Worm (Caenorhabditis elegans) whole organism, L4 larva: ENCODE results near the gene srx-47.

Source experiments
- F44E2.7 ChIP-seq: fragments of 200-800 bp; sonication (Bioruptor generic); IDR thresholded peaks from 2 replicates; pipeline ENCODE4 v2.1.2; 2022; ENCODE audit warnings: missing genetic modification characterization, missing compliant biosample characterization
- F49E8.2 ChIP-seq: sonication (generic microtip); optimal IDR thresholded peaks from 2 replicates; lab custom pipeline; 2016; ENCODE audit warnings: missing compliant biosample characterization, mild to moderate bottlenecking, missing genetic modification characterization, borderline replicate concordance
- R02D3.7 ChIP-seq: fragments of 150-350 bp; sonication (generic microtip); optimal IDR thresholded peaks from 3 replicates; lab custom pipeline; 2014; ENCODE audit warnings: missing biosample characterization, missing genetic modification characterization
- T26A8.4 ChIP-seq: fragments of 200-800 bp; sonication (Bioruptor generic); IDR thresholded peaks from 2 replicates; pipeline ENCODE4 v1.3.6; 2022; ENCODE audit warnings: missing genetic modification characterization, missing compliant biosample characterization
- Y48G9A.11 ChIP-seq: fragments of 200-800 bp; sonication (Bioruptor generic); IDR thresholded peaks from 2 replicates; pipeline ENCODE4 v1.3.6; 2022; ENCODE audit warnings: missing genetic modification reagents, missing genetic modification characterization, missing compliant biosample characterization
- Y5F2A.4 ChIP-seq: fragments of 200-800 bp; sonication (Bioruptor generic); optimal IDR thresholded peaks from 2 replicates; lab custom pipeline; 2018; ENCODE audit warnings: mild to moderate bottlenecking, missing genetic modification characterization, missing compliant biosample characterization
- Y75B8A.6 ChIP-seq: fragments of 200-800 bp; sonication (Bioruptor generic); IDR thresholded peaks from 2 replicates; pipeline ENCODE4 v1.3.6; 2022; ENCODE audit warnings: missing genetic modification reagents, missing genetic modification characterization, missing compliant biosample characterization
- aly-2 ChIP-seq: sonication (generic microtip); optimal IDR thresholded peaks from 2 replicates; lab custom pipeline; 2018; ENCODE audit warnings: missing biosample characterization, missing genetic modification characterization
- ama-1 ChIP-seq: fragments of 150-350 bp; optimal IDR thresholded peaks from 2 replicates; lab custom pipeline; 2014; ENCODE audit warnings: inconsistent platforms, mixed read lengths
- arid-1 ChIP-seq: fragments of 200-800 bp; sonication (Bioruptor generic); conservative IDR thresholded peaks from 2 replicates; pipeline ENCODE4 v1.3.6; 2022; ENCODE audit warnings: missing genetic modification reagents, missing genetic modification characterization, missing compliant biosample characterization
- ceh-28 ChIP-seq: fragments of 150-350 bp; optimal IDR thresholded peaks from 2 replicates; lab custom pipeline; 2014; ENCODE audit warnings: missing biosample characterization, missing genetic modification reagents, missing genetic modification characterization
- ceh-62 ChIP-seq: sonication (generic microtip); optimal IDR thresholded peaks from 2 replicates; lab custom pipeline; 2017; ENCODE audit warnings: missing biosample characterization, missing genetic modification characterization
- ceh-82 ChIP-seq: sonication (generic microtip); optimal IDR thresholded peaks from 2 replicates; lab custom pipeline; 2017; ENCODE audit warnings: missing biosample characterization, missing genetic modification characterization
- ces-1 ChIP-seq: fragments of 150-350 bp; sonication (generic microtip); optimal IDR thresholded peaks from 4 replicates; lab custom pipeline; 2014; ENCODE audit warnings: missing biosample characterization, missing genetic modification reagents, missing genetic modification characterization
- daf-12 ChIP-seq: fragments of 150-350 bp; optimal IDR thresholded peaks from 2 replicates; lab custom pipeline; 2014; ENCODE audit warnings: missing biosample characterization, missing genetic modification reagents, missing genetic modification characterization
- daf-16 ChIP-seq, 3 experiments: sonication (generic microtip); optimal IDR thresholded peaks; 2 replicates each; lab custom pipeline; 2016 to 2017; ENCODE audit warnings: missing genetic modification characterization in 3 of 3, missing genetic modification reagents in 3 of 3, mild to moderate bottlenecking in 2 of 3, missing compliant biosample characterization in 2 of 3, missing biosample characterization in 1 of 3, moderate library complexity in 1 of 3
- dmd-6 ChIP-seq: fragments of 200-800 bp; sonication (Bioruptor generic); IDR thresholded peaks from 2 replicates; pipeline ENCODE4 v1.3.6; 2022; ENCODE audit warnings: missing genetic modification reagents, missing genetic modification characterization, missing compliant biosample characterization
- dpl-1 ChIP-seq: fragments of 150-350 bp; optimal IDR thresholded peaks from 2 replicates; lab custom pipeline; 2014; ENCODE audit warnings: missing biosample characterization, missing genetic modification reagents, missing genetic modification characterization
- dve-1 ChIP-seq: sonication (generic microtip); optimal IDR thresholded peaks from 2 replicates; lab custom pipeline; 2017; ENCODE audit warnings: antibody characterized with exemption, mild to moderate bottlenecking, missing genetic modification characterization, missing compliant biosample characterization; ENCODE audit not compliant: insufficient read depth
- hif-1 ChIP-seq, 2 experiments: sonication (generic microtip); optimal IDR thresholded peaks; 2 replicates each; lab custom pipeline; 2016 to 2017; ENCODE audit warnings: missing compliant biosample characterization in 2 of 2, missing genetic modification characterization in 2 of 2, missing genetic modification reagents in 2 of 2, missing genotype in 2 of 2, mild to moderate bottlenecking in 1 of 2
- hlh-30 ChIP-seq: sonication (generic microtip); optimal IDR thresholded peaks from 2 replicates; lab custom pipeline; 2017; ENCODE audit warnings: antibody characterized with exemption, mild to moderate bottlenecking, missing genetic modification characterization, missing compliant biosample characterization; ENCODE audit not compliant: insufficient read depth
- lin-15B ChIP-seq: fragments of 150-350 bp; sonication (generic microtip); optimal IDR thresholded peaks from 3 replicates; lab custom pipeline; 2014; ENCODE audit warnings: missing biosample characterization, missing genetic modification characterization
- lin-38 ChIP-seq: fragments of 200-800 bp; sonication (Bioruptor generic); IDR thresholded peaks from 2 replicates; pipeline ENCODE4 v1.3.6; 2022; ENCODE audit warnings: missing genetic modification reagents, missing genetic modification characterization, missing compliant biosample characterization
- lin-39 ChIP-seq: fragments of 150-350 bp; optimal IDR thresholded peaks from 2 replicates; lab custom pipeline; 2014; ENCODE audit warnings: missing biosample characterization, missing genetic modification reagents, missing genetic modification characterization
- lir-3 ChIP-seq: sonication (generic microtip); optimal IDR thresholded peaks from 2 replicates; lab custom pipeline; 2016; ENCODE audit warnings: mild to moderate bottlenecking, missing genetic modification characterization, missing compliant biosample characterization
- lsy-2 ChIP-seq, 2 experiments: fragments of 150-350 bp in 1 of 2; sonication (generic microtip) in 1 of 2; optimal IDR thresholded peaks; 2 replicates each; lab custom pipeline; 2014 to 2017; ENCODE audit warnings: missing biosample characterization in 2 of 2, missing genetic modification characterization in 2 of 2
- mdt-29 ChIP-seq: fragments of 200-800 bp; sonication (Bioruptor generic); IDR thresholded peaks from 2 replicates; pipeline ENCODE4 v1.3.6; 2022; ENCODE audit warnings: missing genetic modification reagents, missing genetic modification characterization, missing compliant biosample characterization
- mxl-2 ChIP-seq: fragments of 200-800 bp; sonication (Bioruptor generic); conservative IDR thresholded peaks from 2 replicates; pipeline ENCODE4 v1.3.6; 2022; ENCODE audit warnings: missing genetic modification reagents, missing genetic modification characterization, missing compliant biosample characterization
- nhr-102 ChIP-seq: sonication (generic microtip); optimal IDR thresholded peaks from 2 replicates; lab custom pipeline; 2016; ENCODE audit warnings: mild to moderate bottlenecking, missing genetic modification characterization, moderate library complexity, missing compliant biosample characterization
- nhr-28 ChIP-seq: fragments of 150-350 bp; optimal IDR thresholded peaks from 2 replicates; lab custom pipeline; 2014; ENCODE audit warnings: missing biosample characterization, missing genetic modification characterization
- pha-4 ChIP-seq, 2 experiments: fragments of 150-350 bp in 1 of 2; fragments of 200-800 bp in 1 of 2; sonication (Bioruptor generic) in 1 of 2; IDR thresholded peaks in 1 of 2; optimal IDR thresholded peaks in 1 of 2; 2 replicates each; pipeline versions ENCODE4 v1.3.6 to Lab custom; 2014 to 2022; ENCODE audit warnings: missing genetic modification characterization in 2 of 2, missing genetic modification reagents in 2 of 2, missing biosample characterization in 1 of 2, missing compliant biosample characterization in 1 of 2
- pqm-1 ChIP-seq: sonication (generic microtip); optimal IDR thresholded peaks from 2 replicates; lab custom pipeline; 2017; ENCODE audit warnings: missing biosample characterization, missing genetic modification characterization
- set-16 ChIP-seq: fragments of 200-800 bp; sonication (Bioruptor generic); IDR thresholded peaks from 2 replicates; pipeline ENCODE4 v1.3.6; 2022; ENCODE audit warnings: missing genetic modification reagents, missing genetic modification characterization, missing compliant biosample characterization
- skn-1 ChIP-seq: fragments of 150-350 bp; optimal IDR thresholded peaks from 2 replicates; lab custom pipeline; 2014; ENCODE audit warnings: missing biosample characterization, missing genetic modification characterization
- spr-3 ChIP-seq: fragments of 200-800 bp; sonication (Bioruptor generic); optimal IDR thresholded peaks from 2 replicates; lab custom pipeline; 2018; ENCODE audit warnings: mild to moderate bottlenecking, missing genetic modification characterization, missing compliant biosample characterization
- unc-130 ChIP-seq: sonication (generic microtip); optimal IDR thresholded peaks from 2 replicates; lab custom pipeline; 2016; ENCODE audit warnings: missing genetic modification reagents, missing genetic modification characterization, missing compliant biosample characterization
- unc-62 ChIP-seq, 3 experiments: fragments of 150-350 bp in 1 of 3; sonication (generic microtip); optimal IDR thresholded peaks in 2 of 3; peaks in 1 of 3; 1 replicate in 1 of 3; 2 replicates in 2 of 3; lab custom pipeline; 2014 to 2017; ENCODE audit warnings: missing biosample characterization in 3 of 3, missing genetic modification characterization in 3 of 3, missing genetic modification reagents in 3 of 3, missing genotype in 1 of 3
- zip-11 ChIP-seq: fragments of 200-800 bp; sonication (Bioruptor generic); IDR thresholded peaks from 2 replicates; pipeline ENCODE4 v1.3.6; 2022; ENCODE audit warnings: missing genetic modification characterization, missing compliant biosample characterization

srx-47 gene

ce11 chrV:9381846-9382363 lies 32.1 kb downstream of the srx-47 start, which contains the start of gene E02C12.12:
Gene E02C12.12, minus strand, starts transcription at chrV:9382313.
- TF ChIP-seq unc-62 (GFP tag; optimal IDR thresholded peaks at IDR 0.05 in 1 of 2; lab: Kevin White, UChicago) (peak in 1 of 2 experiments; percentile 55), unc-62 (tag; optimal IDR thresholded peaks at IDR 0.05; lab: Kevin White, UChicago) (no peak), lin-38 (GFP tag; lab: Robert Waterston, UW) (no peak)
- TF ChIP-seq, all 104 proteins: peak for 1

- peak; percentile 47; the same call in 1 of the 2 replicates for TF ChIP-seq mdt-29 (GFP tag; lab: Robert Waterston, UW)
- TF ChIP-seq spr-3 (GFP tag; lab: Kevin White, UChicago): no peak
- peak; percentile 8 for TF ChIP-seq dve-1 (tag; lab: Kevin White, UChicago)
- peak; percentile 68 for TF ChIP-seq unc-130 (GFP tag; lab: Kevin White, UChicago)
- TF ChIP-seq T26A8.4: no peak
- TF ChIP-seq F49E8.2 (tag; lab: Kevin White, UChicago): peak; percentile 87
- peak; percentile 13 for TF ChIP-seq pqm-1 (tag; lab: Kevin White, UChicago)
- TF ChIP-seq nhr-28 (tag; lab: Kevin White, UChicago): peak; percentile 8
- TF ChIP-seq lsy-2 (tag; optimal IDR thresholded peaks at IDR 0.05; lab: Kevin White, UChicago): no peak
- TF ChIP-seq ceh-28 (tag; lab: Kevin White, UChicago): no peak
- no peak for TF ChIP-seq R02D3.7 (tag; lab: Kevin White, UChicago)
- TF ChIP-seq hlh-30 (tag; lab: Kevin White, UChicago): peak; percentile 28
- TF ChIP-seq ceh-62 (tag; lab: Kevin White, UChicago): no peak
- TF ChIP-seq pha-4 (GFP tag; IDR thresholded peaks at IDR 0.05; lab: Robert Waterston, UW): no peak
- TF ChIP-seq pha-4 (tag; optimal IDR thresholded peaks at IDR 0.05; lab: Kevin White, UChicago): no peak
- peak; percentile 4 for TF ChIP-seq dpl-1 (GFP tag; lab: Kevin White, UChicago)
- TF ChIP-seq ama-1 (lab: Kevin White, UChicago): no peak
- TF ChIP-seq zip-11 (GFP tag; lab: Robert Waterston, UW): no peak
- no peak for TF ChIP-seq daf-16 (GFP tag; optimal IDR thresholded peaks at IDR 0.05; lab: Kevin White, UChicago)
- TF ChIP-seq daf-16 (tag; optimal IDR thresholded peaks at IDR 0.05; lab: Kevin White, UChicago): peak; percentile 60
- no peak for TF ChIP-seq arid-1 (GFP tag; lab: Robert Waterston, UW)
- peak; percentile 86 for TF ChIP-seq Y48G9A.11
- TF ChIP-seq ces-1: no peak
- TF ChIP-seq dmd-6 (GFP tag; lab: Robert Waterston, UW): 0 out of 2 replicates have a peak, but pooled peaks have one; percentile 20
These were observed 32.9 kb downstream of the srx-47 start for ce11 chrV:9382538-9383328.

ce11 chrV:9384359-9384758 lies 34.6 kb downstream of the srx-47 start:
- TF ChIP-seq ceh-82 (tag; lab: Kevin White, UChicago): no peak
- no peak for TF ChIP-seq lin-15B
- no peak for TF ChIP-seq F44E2.7
- TF ChIP-seq Y75B8A.6 (GFP tag; lab: Robert Waterston, UW): no peak
- no peak for TF ChIP-seq daf-12 (tag; lab: Kevin White, UChicago)
- no peak for TF ChIP-seq hif-1 (tag; optimal IDR thresholded peaks at IDR 0.05; lab: Kevin White, UChicago)
- no peak for TF ChIP-seq aly-2
- TF ChIP-seq skn-1: no peak
- TF ChIP-seq mxl-2 (GFP tag; lab: Robert Waterston, UW): no peak
- TF ChIP-seq lin-39 (tag; lab: Kevin White, UChicago): no peak
- TF ChIP-seq dve-1 (tag; lab: Kevin White, UChicago): no peak
- no peak for TF ChIP-seq set-16 (GFP tag; lab: Robert Waterston, UW)
- no peak for TF ChIP-seq lir-3
- TF ChIP-seq Y5F2A.4: no peak
- TF ChIP-seq pha-4 (GFP tag; IDR thresholded peaks at IDR 0.05; lab: Robert Waterston, UW): no peak
- TF ChIP-seq pha-4 (tag; optimal IDR thresholded peaks at IDR 0.05; lab: Kevin White, UChicago): no peak
- TF ChIP-seq nhr-102 (tag; lab: Kevin White, UChicago): no peak
